Fruit fly (Drosophila melanogaster): ENCODE results near the gene CG14689.
A peak's percentile ranks its signal among the peaks of the same experiment; 100 is the strongest.

Gene CG14689

DNA sequence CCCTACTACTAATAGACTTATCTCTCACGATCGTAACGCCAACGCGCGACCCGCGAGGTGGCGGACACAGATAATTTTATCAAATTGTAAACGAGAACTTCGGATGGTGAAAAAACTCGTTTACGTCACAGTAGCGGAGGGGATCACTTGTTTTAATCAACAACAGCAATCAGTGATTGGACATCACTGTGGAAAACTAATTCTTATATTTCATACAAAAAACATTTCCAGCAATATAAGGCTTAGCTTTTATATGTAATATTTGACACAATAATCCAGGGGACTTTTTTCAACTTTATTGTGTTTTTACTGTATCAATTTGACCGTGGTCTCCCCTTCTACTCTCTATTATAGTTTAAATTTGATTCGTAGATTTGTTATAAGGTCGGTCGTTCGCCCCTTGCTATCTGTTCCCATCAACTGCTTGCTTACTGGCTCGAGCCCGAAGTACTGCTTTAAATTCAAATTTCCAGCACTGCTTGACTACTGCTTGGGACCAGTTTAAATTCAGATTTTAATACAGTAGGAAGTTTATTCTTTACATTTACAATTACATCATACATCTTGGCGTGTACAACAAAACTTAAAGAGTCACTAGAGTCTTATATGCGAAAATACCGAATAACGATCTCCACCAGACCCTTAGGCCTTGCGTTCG lies 33.7 kb downstream of the CG14689 start, which contains the start of gene CG6465 (continued):
- TF ChIP-seq CG8281 (tag; optimal IDR thresholded peaks at IDR 0.05) (no peak), CG30403 (GFP tag; optimal IDR thresholded peaks at IDR 0.05) (no peak), CG34376 (GFP tag; optimal IDR thresholded peaks at IDR 0.05) (peak; percentile 38), ci (GFP tag; IDR thresholded peaks at IDR 0.05) (no peak; the same call in 2 of the 3 replicates), stwl (tag; optimal IDR thresholded peaks at IDR 0.05) (peak; percentile 85), Sry-β (GFP tag; optimal IDR thresholded peaks at IDR 0.05) (no peak), jing (GFP tag; optimal IDR thresholded peaks at IDR 0.05) (no peak), fd102C (GFP tag; optimal IDR thresholded peaks at IDR 0.05) (no peak), Elba2 (GFP tag; optimal IDR thresholded peaks at IDR 0.05) (no peak), Ptx1 (GFP tag; IDR thresholded peaks at IDR 0.05) (peak; percentile 54), NC2β (GFP tag; optimal IDR thresholded peaks at IDR 0.05) (no peak), pum (GFP tag; optimal IDR thresholded peaks at IDR 0.05) (no peak), sna (GFP tag; IDR thresholded peaks at IDR 0.05; ENCODE audit: partially characterized antibody) (no peak), fru (optimal IDR thresholded peaks at IDR 0.05) (no peak), CG7963 (GFP tag; IDR thresholded peaks at IDR 0.05; ENCODE audit: partially characterized antibody) (no peak), CG3163 (GFP tag; optimal IDR thresholded peaks at IDR 0.05) (peak; percentile 8), HmgD (GFP tag; optimal IDR thresholded peaks at IDR 0.05) (peak; percentile 78), crc (GFP tag; optimal IDR thresholded peaks at IDR 0.05) (peak; percentile 4), CG2129 (GFP tag; IDR thresholded peaks at IDR 0.05; ENCODE audit: partially characterized antibody) (no peak), CG6175 (GFP tag; IDR thresholded peaks at IDR 0.05) (no peak), nmo (GFP tag; optimal IDR thresholded peaks at IDR 0.05) (peak; percentile 35), chm (GFP tag; IDR thresholded peaks at IDR 0.05) (no peak; the same call in 1 of the 2 replicates), chinmo (GFP tag; IDR thresholded peaks at IDR 0.05; ENCODE audit: partially characterized antibody) (0 out of 4 replicates have a peak, but pooled peaks have one; percentile 5), CG33213 (GFP tag; optimal IDR thresholded peaks at IDR 0.05) (peak; percentile 37), CG4328 (GFP tag; optimal IDR thresholded peaks at IDR 0.05) (no peak), sd (tag; optimal IDR thresholded peaks at IDR 0.05) (peak; percentile 9), CG10979 (tag; optimal IDR thresholded peaks at IDR 0.05) (peak; percentile 26), GATAe (GFP tag; conservative IDR thresholded peaks at IDR 0.05) (0 out of 2 replicates have a peak, but pooled peaks have one; percentile 12), CG2120 (GFP tag; optimal IDR thresholded peaks at IDR 0.05) (peak; percentile 25), CG12236 (GFP tag; optimal IDR thresholded peaks at IDR 0.05) (no peak), HLHmδ (GFP tag; optimal IDR thresholded peaks at IDR 0.05) (no peak), ssp (GFP tag; IDR thresholded peaks at IDR 0.05) (0 out of 2 replicates have a peak, but pooled peaks have one; percentile 16), fd96Cb (tag; optimal IDR thresholded peaks at IDR 0.05) (no peak), scrt (GFP tag; optimal IDR thresholded peaks at IDR 0.05) (no peak), CG17328 (GFP tag; IDR thresholded peaks at IDR 0.05) (no peak), CG3995 (GFP tag; optimal IDR thresholded peaks at IDR 0.05) (peak; percentile 52), knrl (GFP tag; IDR thresholded peaks at IDR 0.05; ENCODE audit: partially characterized antibody) (peak; percentile 70; the same call in 2 of the 3 replicates), Hsf (GFP tag; optimal IDR thresholded peaks at IDR 0.05) (no peak), yki (optimal IDR thresholded peaks at IDR 0.05) (peak; percentile 32), sob (GFP tag; IDR thresholded peaks at IDR 0.05) (no peak; the same call in 1 of the 2 replicates), Eip74EF (GFP tag; optimal IDR thresholded peaks at IDR 0.05) (peak; percentile 24 to 87), prd (optimal IDR thresholded peaks at IDR 0.05) (no peak), prd (GFP tag; IDR thresholded peaks at IDR 0.05) (no peak), dpn (GFP tag; optimal IDR thresholded peaks at IDR 0.05) (no peak), tup (GFP tag; optimal IDR thresholded peaks at IDR 0.05) (no peak), CHES-1-like (GFP tag; optimal IDR thresholded peaks at IDR 0.05) (no peak), CG7556 (GFP tag; optimal IDR thresholded peaks at IDR 0.05) (no peak), Usf (GFP tag; optimal IDR thresholded peaks at IDR 0.05) (no peak), ab (GFP tag; optimal IDR thresholded peaks at IDR 0.05) (no peak), maf-S (GFP tag; optimal IDR thresholded peaks at IDR 0.05) (no peak)

Measured in whole organism, embryonic.